Fruit fly (Drosophila melanogaster): ENCODE measurements around the gene ntc.

ntc gene

dm6 chr3L:3828111-3828510, 21.9 kb upstream of the ntc start:
- TF ChIP-seq Hr83 (GFP tag; optimal IDR thresholded peaks at IDR 0.05; ENCODE audit: poor library complexity, severe bottlenecking) (no peak), N (GFP tag; optimal IDR thresholded peaks at IDR 0.05) (no peak), Hr78 (GFP tag; optimal IDR thresholded peaks at IDR 0.05) (no peak), rgr (GFP tag; optimal IDR thresholded peaks at IDR 0.05) (no peak), woc (GFP tag; optimal IDR thresholded peaks at IDR 0.05) (no peak), Abd-B (GFP tag; optimal IDR thresholded peaks at IDR 0.05) (no peak), Jra (GFP tag; optimal IDR thresholded peaks at IDR 0.05) (no peak), dl (GFP tag; optimal IDR thresholded peaks at IDR 0.05; ENCODE audit: insufficient read depth in 1 of 2, partially characterized antibody in 2 of 2) (no peak), Myc (optimal IDR thresholded peaks at IDR 0.05) (no peak), jim (GFP tag; optimal IDR thresholded peaks at IDR 0.05) (no peak), lola (GFP tag; optimal IDR thresholded peaks at IDR 0.05) (no peak), Sp1 (GFP tag; optimal IDR thresholded peaks at IDR 0.05) (no peak)

- TF ChIP-seq ey (GFP tag; optimal IDR thresholded peaks at IDR 0.05) (peak; percentile 6), h (GFP tag; optimal IDR thresholded peaks at IDR 0.05) (peak; percentile 53), foxo (GFP tag; optimal IDR thresholded peaks at IDR 0.05) (no peak), Hnf4 (GFP tag; optimal IDR thresholded peaks at IDR 0.05) (no peak), CrebA (GFP tag; optimal IDR thresholded peaks at IDR 0.05; ENCODE audit: borderline replicate concordance) (no peak), HLH106 (tag; optimal IDR thresholded peaks at IDR 0.05) (peak; percentile 75), sage (GFP tag; optimal IDR thresholded peaks at IDR 0.05) (no peak), fru (GFP tag; optimal IDR thresholded peaks at IDR 0.05) (peak; percentile 30), N (GFP tag; optimal IDR thresholded peaks at IDR 0.05) (no peak), tai (GFP tag; optimal IDR thresholded peaks at IDR 0.05) (no peak), Dfd (GFP tag; optimal IDR thresholded peaks at IDR 0.05) (no peak), Rel (GFP tag; optimal IDR thresholded peaks at IDR 0.05) (no peak), Rel (tag; optimal IDR thresholded peaks at IDR 0.05) (no peak), dl (GFP tag; optimal IDR thresholded peaks at IDR 0.05; ENCODE audit: insufficient read depth in 1 of 2, partially characterized antibody in 2 of 2) (no peak), sv (GFP tag; optimal IDR thresholded peaks at IDR 0.05) (peak; percentile 11), br (GFP tag; optimal IDR thresholded peaks at IDR 0.05) (no peak), rgr (GFP tag; optimal IDR thresholded peaks at IDR 0.05) (no peak), Jra (GFP tag; optimal IDR thresholded peaks at IDR 0.05) (no peak), CG32264 (GFP tag; optimal IDR thresholded peaks at IDR 0.05) (no peak), Sp1 (GFP tag; optimal IDR thresholded peaks at IDR 0.05) (peak; percentile 75), Hr78 (GFP tag; optimal IDR thresholded peaks at IDR 0.05) (no peak), woc (GFP tag; optimal IDR thresholded peaks at IDR 0.05) (no peak), brk (GFP tag; optimal IDR thresholded peaks at IDR 0.05) (peak; percentile 35), Abd-B (GFP tag; optimal IDR thresholded peaks at IDR 0.05) (no peak), pan (optimal IDR thresholded peaks at IDR 0.05) (no peak), dsf (GFP tag; optimal IDR thresholded peaks at IDR 0.05; ENCODE audit: borderline replicate concordance) (no peak), Mio (GFP tag; optimal IDR thresholded peaks at IDR 0.05) (no peak), psq (GFP tag; optimal IDR thresholded peaks at IDR 0.05) (peak; percentile 70), CG9705 (GFP tag; optimal IDR thresholded peaks at IDR 0.05) (no peak), OdsH (GFP tag; optimal IDR thresholded peaks at IDR 0.05) (no peak), Hr83 (GFP tag; optimal IDR thresholded peaks at IDR 0.05; ENCODE audit: poor library complexity, severe bottlenecking) (no peak), lola (GFP tag; optimal IDR thresholded peaks at IDR 0.05) (no peak), jim (GFP tag; optimal IDR thresholded peaks at IDR 0.05) (no peak), Dif (GFP tag; optimal IDR thresholded peaks at IDR 0.05; ENCODE audit: partially characterized antibody) (no peak), GATAd (GFP tag; optimal IDR thresholded peaks at IDR 0.05) (no peak), dmrt93B (GFP tag; optimal IDR thresholded peaks at IDR 0.05) (no peak)
These were observed 20.3 kb upstream of the ntc start for dm6 chr3L:3826541-3826940.

dm6 chr3L:3825884-3826283, 19.6 kb upstream of the ntc start:
- no peak for TF ChIP-seq sv (GFP tag; optimal IDR thresholded peaks at IDR 0.05)
- TF ChIP-seq OdsH (GFP tag; optimal IDR thresholded peaks at IDR 0.05), result no peak
- no peak for TF ChIP-seq Myc (optimal IDR thresholded peaks at IDR 0.05)
- TF ChIP-seq N (GFP tag; optimal IDR thresholded peaks at IDR 0.05), result no peak
- no peak for TF ChIP-seq ey (GFP tag; optimal IDR thresholded peaks at IDR 0.05)
- TF ChIP-seq CG9705 (GFP tag; optimal IDR thresholded peaks at IDR 0.05), result no peak
- TF ChIP-seq woc (GFP tag; optimal IDR thresholded peaks at IDR 0.05), result no peak
- no peak for TF ChIP-seq Mio (GFP tag; optimal IDR thresholded peaks at IDR 0.05)
- no peak for TF ChIP-seq CrebA (GFP tag; optimal IDR thresholded peaks at IDR 0.05; ENCODE audit: borderline replicate concordance)
- TF ChIP-seq lola (GFP tag; optimal IDR thresholded peaks at IDR 0.05), result no peak
- TF ChIP-seq rgr (GFP tag; optimal IDR thresholded peaks at IDR 0.05), result no peak
- TF ChIP-seq Vsx2 (GFP tag; optimal IDR thresholded peaks at IDR 0.05; ENCODE audit: partially characterized antibody), result no peak
- TF ChIP-seq dl (GFP tag; optimal IDR thresholded peaks at IDR 0.05; ENCODE audit: insufficient read depth in 1 of 2, partially characterized antibody in 2 of 2), result no peak

Data from whole organism, wandering third instar larva.